Worm (Caenorhabditis elegans) whole organism, young adult: Measurements from ENCODE around the gene glb-3.

Experiments used
- aptf-2 ChIP-seq: fragments of 200-800 bp; sonication (Bioruptor generic); conservative IDR thresholded peaks from 2 replicates; pipeline ENCODE4 v1.3.6; 2022; ENCODE audit warnings: missing genetic modification reagents, missing genetic modification characterization, missing compliant biosample characterization
- pbrm-1 ChIP-seq: fragments of 200-800 bp; sonication (Bioruptor generic); IDR thresholded peaks from 2 replicates; pipeline ENCODE4 v1.3.6; 2022; ENCODE audit warnings: missing genetic modification reagents, missing genetic modification characterization, missing compliant biosample characterization
- snpc-1.1 ChIP-seq: sonication (generic microtip); optimal IDR thresholded peaks from 2 replicates; lab custom pipeline; 2017; ENCODE audit warnings: missing genetic modification characterization, mild to moderate bottlenecking, missing compliant biosample characterization, antibody characterized with exemption, moderate library complexity, missing genotype, missing genetic modification reagents; ENCODE audit not compliant: insufficient read depth
- tbp1 ChIP-seq: fragments of 200-800 bp; sonication (Bioruptor generic); optimal IDR thresholded peaks from 2 replicates; lab custom pipeline; 2018; ENCODE audit warnings: mild to moderate bottlenecking, missing genetic modification characterization, missing compliant biosample characterization

DNA sequence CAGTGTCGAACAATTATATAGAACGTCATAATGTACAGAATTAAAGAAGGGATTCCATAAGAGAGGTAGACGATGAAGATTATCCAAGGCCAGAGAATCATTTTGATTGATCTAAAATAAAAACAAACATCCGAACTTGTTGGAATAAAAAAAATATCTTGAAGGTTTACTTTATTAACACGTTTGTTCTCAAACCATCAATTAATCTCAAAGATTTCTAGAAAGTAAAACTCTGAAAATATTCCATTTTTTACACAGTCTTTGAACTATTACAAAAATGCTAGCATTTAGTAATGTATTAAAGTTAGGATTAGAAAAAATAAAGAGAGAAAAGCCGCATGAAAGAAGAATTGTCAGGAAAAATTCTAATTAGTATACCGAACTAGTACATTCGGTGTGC lies 30.1 kb downstream of the glb-3 start, which contains the start of gene srg-40:
- TF ChIP-seq snpc-1.1 (tag; lab: Kevin White, UChicago) (no peak), tbp1 (no peak), pbrm-1 (GFP tag; lab: Robert Waterston, UW) (no peak), aptf-2 (GFP tag; lab: Robert Waterston, UW) (no peak)
